Worm (Caenorhabditis elegans) whole organism, early embryonic: ENCODE data around the gene dss-1.

Experiments
- B0310.2 ChIP-seq: sonication (generic microtip); optimal IDR thresholded peaks from 2 replicates; lab custom pipeline; 2016; ENCODE audit warnings: mild to moderate bottlenecking, missing genetic modification characterization, missing compliant biosample characterization
- F13C5.2 ChIP-seq: sonication (generic microtip); optimal IDR thresholded peaks from 2 replicates; lab custom pipeline; 2017; ENCODE audit warnings: mild to moderate bottlenecking, missing genetic modification characterization, inconsistent platforms, missing compliant biosample characterization
- aly-1 ChIP-seq: sonication (generic microtip); optimal IDR thresholded peaks from 2 replicates; lab custom pipeline; 2016; ENCODE audit warnings: missing genetic modification characterization, missing compliant biosample characterization
- ama-1 ChIP-seq: fragments of 150-350 bp; optimal IDR thresholded peaks from 2 replicates; lab custom pipeline; 2014
- ceh-13 ChIP-seq: fragments of 200-800 bp; sonication (Bioruptor generic); optimal IDR thresholded peaks from 2 replicates; lab custom pipeline; 2018; ENCODE audit warnings: mild to moderate bottlenecking, missing genetic modification characterization, missing compliant biosample characterization
- ceh-36 ChIP-seq: sonication (generic microtip); optimal IDR thresholded peaks from 2 replicates; lab custom pipeline; 2016; ENCODE audit warnings: missing genetic modification characterization, inconsistent platforms, missing compliant biosample characterization
- ets-7 ChIP-seq: sonication (generic microtip); optimal IDR thresholded peaks from 2 replicates; lab custom pipeline; 2016; ENCODE audit warnings: missing genotype, missing genetic modification characterization, missing compliant biosample characterization
- flt-1 ChIP-seq: fragments of 200-800 bp; sonication (Bioruptor generic); IDR thresholded peaks from 2 replicates; pipeline ENCODE4 v1.3.6; 2022; ENCODE audit warnings: missing genetic modification characterization, missing compliant biosample characterization
- hmbx-1 ChIP-seq: sonication (generic microtip); optimal IDR thresholded peaks from 2 replicates; lab custom pipeline; 2016; ENCODE audit warnings: mild to moderate bottlenecking, missing genetic modification characterization, missing compliant biosample characterization
- hmg-4 ChIP-seq: fragments of 200-800 bp; sonication (Bioruptor generic); optimal IDR thresholded peaks from 2 replicates; lab custom pipeline; 2018; ENCODE audit warnings: mild to moderate bottlenecking, missing genetic modification characterization, missing compliant biosample characterization
- hnd-1 ChIP-seq: sonication (generic microtip); optimal IDR thresholded peaks from 2 replicates; lab custom pipeline; 2016; ENCODE audit warnings: missing genetic modification characterization, missing compliant biosample characterization
- pes-1 ChIP-seq: fragments of 200-800 bp; sonication (Bioruptor generic); IDR thresholded peaks from 2 replicates; pipeline ENCODE4 v1.3.6; 2022; ENCODE audit warnings: missing genetic modification reagents, missing genetic modification characterization, missing compliant biosample characterization
- scrt-1 ChIP-seq: fragments of 200-800 bp; sonication (Bioruptor generic); IDR thresholded peaks from 2 replicates; pipeline ENCODE4 v1.3.6; 2022; ENCODE audit warnings: missing genetic modification characterization, missing compliant biosample characterization
- sea-1 ChIP-seq: fragments of 200-800 bp; sonication (Bioruptor generic); conservative IDR thresholded peaks from 2 replicates; pipeline ENCODE4 v1.3.6; 2022; ENCODE audit warnings: missing genetic modification characterization, missing compliant biosample characterization
- tbx-11 ChIP-seq: fragments of 200-800 bp; sonication (Bioruptor generic); IDR thresholded peaks from 2 replicates; pipeline ENCODE4 v1.3.6; 2022; ENCODE audit warnings: missing genetic modification characterization, missing compliant biosample characterization
- tbx-37 ChIP-seq: fragments of 200-800 bp; sonication (Bioruptor generic); conservative IDR thresholded peaks from 2 replicates; pipeline ENCODE4 v1.3.6; 2022; ENCODE audit warnings: missing genetic modification reagents, missing genetic modification characterization, missing compliant biosample characterization
- tra-4 ChIP-seq: sonication (generic microtip); optimal IDR thresholded peaks from 2 replicates; lab custom pipeline; 2017; ENCODE audit warnings: missing genetic modification characterization, missing compliant biosample characterization

dss-1 gene

ce11 chrIII:1173331-1173730, 22.8 kb downstream of the dss-1 start:
- TF ChIP-seq flt-1 (GFP tag; lab: Robert Waterston, UW) (no peak), scrt-1 (no peak), tbx-11 (GFP tag; lab: Robert Waterston, UW) (no peak), hmg-4 (GFP tag; lab: Kevin White, UChicago) (no peak), ceh-36 (tag; lab: Kevin White, UChicago) (no peak), pes-1 (GFP tag; lab: Robert Waterston, UW) (no peak)

- no peak for TF ChIP-seq aly-1 (tag; lab: Kevin White, UChicago)
- TF ChIP-seq hnd-1 (tag; lab: Kevin White, UChicago) = no peak
- no peak for TF ChIP-seq ama-1 (lab: Kevin White, UChicago)
- TF ChIP-seq hmg-4 (GFP tag; lab: Kevin White, UChicago) = no peak
- no peak for TF ChIP-seq tbx-11 (GFP tag; lab: Robert Waterston, UW)
- TF ChIP-seq hmbx-1 (tag; lab: Kevin White, UChicago) = no peak
- peak; percentile 86 for TF ChIP-seq ceh-36 (tag; lab: Kevin White, UChicago)
- no peak for TF ChIP-seq flt-1 (GFP tag; lab: Robert Waterston, UW)
- no peak for TF ChIP-seq pes-1 (GFP tag; lab: Robert Waterston, UW)
Measured at ce11 chrIII:1169622-1170021, 26.5 kb downstream of the dss-1 start.

DNA sequence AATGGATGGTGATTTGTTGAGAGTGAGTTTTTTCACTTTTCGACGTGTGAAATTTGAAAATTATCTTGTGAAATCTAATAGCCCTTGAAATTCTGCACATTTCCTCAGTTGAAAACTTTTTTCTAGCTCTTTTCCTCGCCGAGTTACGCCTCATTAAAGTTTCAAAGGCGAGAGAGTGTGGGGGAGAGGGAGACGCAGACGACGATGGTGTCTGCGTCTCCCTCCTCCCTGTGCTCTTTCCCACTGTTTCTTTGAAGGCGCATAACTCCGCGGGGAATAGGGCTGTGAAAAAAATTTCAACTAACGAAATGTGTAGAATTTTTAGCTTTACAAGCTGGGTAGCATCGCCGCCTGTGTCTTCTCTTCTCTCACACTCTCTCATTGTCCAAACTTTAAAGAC, 29.7 kb downstream of the dss-1 start:
- no peak for TF ChIP-seq ceh-36 (tag; lab: Kevin White, UChicago)
- TF ChIP-seq pes-1 (GFP tag; lab: Robert Waterston, UW) = no peak
- no peak for TF ChIP-seq ama-1 (lab: Kevin White, UChicago)
- no peak for TF ChIP-seq hmg-4 (GFP tag; lab: Kevin White, UChicago)
- no peak for TF ChIP-seq F13C5.2 (tag; lab: Kevin White, UChicago)
- TF ChIP-seq ceh-13 (GFP tag; lab: Kevin White, UChicago) = no peak
- TF ChIP-seq tbx-11 (GFP tag; lab: Robert Waterston, UW) = no peak

DNA sequence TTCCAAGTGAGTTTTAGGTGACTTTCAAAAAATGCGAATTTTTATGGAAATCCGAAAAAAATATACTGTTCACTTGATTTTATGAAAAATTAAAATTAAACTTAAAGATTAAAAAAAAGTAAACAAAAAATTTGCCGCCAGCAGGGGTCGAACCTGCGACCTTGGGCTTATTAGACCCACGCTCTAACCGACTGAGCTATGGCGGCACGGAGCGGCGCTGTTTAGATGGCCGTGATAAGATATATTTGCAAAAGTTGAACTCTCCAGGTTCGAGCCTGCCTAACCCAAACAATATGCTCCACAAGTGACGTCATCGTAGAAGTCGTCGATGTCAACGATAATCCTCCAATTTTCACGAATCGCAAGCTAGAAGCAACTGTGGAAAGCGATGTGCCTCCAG, 31.4 kb downstream of the dss-1 start:
- TF ChIP-seq flt-1 (GFP tag; lab: Robert Waterston, UW) = no peak
- TF ChIP-seq ceh-13 (GFP tag; lab: Kevin White, UChicago) = no peak
- 0 out of 2 replicates have a peak, but pooled peaks have one; percentile 19 for TF ChIP-seq pes-1 (GFP tag; lab: Robert Waterston, UW)

- TF ChIP-seq scrt-1 (no peak), hmg-4 (GFP tag; lab: Kevin White, UChicago) (no peak), F13C5.2 (tag; lab: Kevin White, UChicago) (no peak), pes-1 (GFP tag; lab: Robert Waterston, UW) (no peak), flt-1 (GFP tag; lab: Robert Waterston, UW) (no peak), sea-1 (GFP tag; lab: Robert Waterston, UW) (no peak), tbx-37 (no peak), ceh-13 (GFP tag; lab: Kevin White, UChicago) (no peak), hmbx-1 (tag; lab: Kevin White, UChicago) (no peak), tra-4 (tag; lab: Kevin White, UChicago) (no peak), ama-1 (lab: Kevin White, UChicago) (no peak), aly-1 (tag; lab: Kevin White, UChicago) (no peak), hnd-1 (tag; lab: Kevin White, UChicago) (no peak), ceh-36 (tag; lab: Kevin White, UChicago) (no peak), ets-7 (tag; lab: Kevin White, UChicago) (no peak), tbx-11 (GFP tag; lab: Robert Waterston, UW) (no peak), B0310.2 (tag; lab: Kevin White, UChicago) (no peak)
Measured at ce11 chrIII:1163203-1163602, 32.9 kb downstream of the dss-1 start.

DNA sequence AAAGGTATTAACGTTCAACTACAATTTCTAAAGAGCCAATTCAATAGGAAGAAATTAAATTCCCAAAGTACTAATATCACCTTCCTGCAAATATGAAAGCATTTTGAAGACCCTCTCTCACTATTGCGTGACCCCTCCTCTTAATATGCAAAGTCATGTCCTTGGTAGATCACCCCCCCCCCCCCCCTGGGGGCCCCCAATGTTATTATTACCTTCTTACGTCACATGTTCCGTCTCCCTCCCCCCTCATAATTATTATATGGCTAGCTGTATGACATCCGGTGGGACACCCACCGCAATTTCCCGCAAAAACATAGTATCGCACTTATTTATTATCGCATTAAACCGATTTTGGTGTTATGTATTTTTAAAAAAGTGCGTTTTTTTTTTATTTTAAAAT, 34.1 kb downstream of the dss-1 start:
- TF ChIP-seq hmg-4 (GFP tag; lab: Kevin White, UChicago) = peak; percentile 4
- TF ChIP-seq hnd-1 (tag; lab: Kevin White, UChicago) = no peak
- TF ChIP-seq sea-1 (GFP tag; lab: Robert Waterston, UW) = 0 out of 2 replicates have a peak, but pooled peaks have one; percentile 41

- TF ChIP-seq tra-4 (tag; lab: Kevin White, UChicago) (no peak), hmbx-1 (tag; lab: Kevin White, UChicago) (no peak), hmg-4 (GFP tag; lab: Kevin White, UChicago) (no peak), ceh-36 (tag; lab: Kevin White, UChicago) (no peak), pes-1 (GFP tag; lab: Robert Waterston, UW) (no peak), aly-1 (tag; lab: Kevin White, UChicago) (no peak), flt-1 (GFP tag; lab: Robert Waterston, UW) (no peak), ets-7 (tag; lab: Kevin White, UChicago) (no peak), sea-1 (GFP tag; lab: Robert Waterston, UW) (no peak), tbx-11 (GFP tag; lab: Robert Waterston, UW) (no peak), B0310.2 (tag; lab: Kevin White, UChicago) (no peak), hnd-1 (tag; lab: Kevin White, UChicago) (no peak), tbx-37 (no peak)
Measured at ce11 chrIII:1151680-1152079, 44.4 kb downstream of the dss-1 start, which contains the start of gene cdh-12. Gene cdh-12, plus strand, starts transcription at chrIII:1152044.

DNA sequence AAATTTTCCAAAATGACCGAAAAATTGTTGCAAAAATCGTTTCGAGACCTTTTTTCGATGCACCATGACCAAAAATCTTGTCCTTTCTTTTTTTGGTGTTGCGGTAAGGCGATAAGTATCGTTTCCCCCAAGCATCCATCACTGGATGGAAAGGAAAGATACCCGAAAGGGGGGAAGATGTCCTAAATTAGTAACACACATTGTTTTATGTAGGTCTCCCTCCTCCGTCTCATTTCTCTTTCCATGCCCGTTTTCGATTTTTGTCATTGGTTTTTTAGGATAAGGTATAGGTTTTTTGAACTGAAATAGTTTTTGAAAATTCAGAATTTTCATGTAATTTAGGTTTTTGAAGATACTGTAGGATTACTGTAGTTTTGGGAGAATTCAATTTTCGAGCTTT, 46.6 kb downstream of the dss-1 start:
- no peak for TF ChIP-seq ets-7 (tag; lab: Kevin White, UChicago)
- no peak for TF ChIP-seq ceh-36 (tag; lab: Kevin White, UChicago)
